Fruit fly (Drosophila melanogaster) whole organism, embryonic: ENCODE results near the gene Ppm1.
A peak's percentile ranks its signal among the peaks of the same experiment; 100 is the strongest.

ENCODE experiments used
- CG11093 ChIP-seq: fragments of 200-800 bp; sonication (Bioruptor generic); IDR thresholded peaks from 3 replicates; pipeline ENCODE4 v1.3.6; 2022; ENCODE audit warnings: missing biosample characterization, missing genetic modification characterization
- CG12942 ChIP-seq: fragments of 200-800 bp; sonication (Bioruptor generic); optimal IDR thresholded peaks from 3 replicates; lab custom pipeline; 2016; ENCODE audit warnings: missing biosample characterization, missing genetic modification characterization
- CG13123 ChIP-seq: fragments of 200-800 bp; sonication (Bioruptor generic); optimal IDR thresholded peaks from 2 replicates; lab custom pipeline; 2016; ENCODE audit warnings: missing biosample characterization, missing genetic modification characterization
- CG13287 ChIP-seq: fragments of 200-800 bp; sonication (Bioruptor generic); IDR thresholded peaks from 2 replicates; pipeline ENCODE4 v1.3.6; 2022; ENCODE audit warnings: missing biosample characterization, missing genetic modification characterization; ENCODE audit not compliant: partially characterized antibody
- CG14014 ChIP-seq: fragments of 200-800 bp; sonication (Bioruptor generic); IDR thresholded peaks from 2 replicates; pipeline ENCODE4 v1.3.6; 2022; ENCODE audit warnings: missing biosample characterization, missing genetic modification characterization
- CG17802 ChIP-seq: fragments of 200-800 bp; sonication (Bioruptor generic); optimal IDR thresholded peaks from 2 replicates; lab custom pipeline; 2018; ENCODE audit warnings: missing biosample characterization, mild to moderate bottlenecking, missing genetic modification characterization, moderate library complexity
- CG18599 ChIP-seq: fragments of 200-800 bp; sonication (Bioruptor generic); optimal IDR thresholded peaks from 3 replicates; lab custom pipeline; 2017; ENCODE audit warnings: missing biosample characterization, missing genetic modification characterization, mild to moderate bottlenecking, moderate library complexity, missing genetic modification reagents
- CG42726 ChIP-seq: fragments of 200-800 bp; sonication (Bioruptor generic); IDR thresholded peaks from 2 replicates; pipeline ENCODE4 v1.3.6; 2022; ENCODE audit warnings: missing biosample characterization, missing genetic modification characterization; ENCODE audit not compliant: partially characterized antibody
- CG4328 ChIP-seq: fragments of 200-800 bp; sonication (Bioruptor generic); optimal IDR thresholded peaks from 3 replicates; lab custom pipeline; 2017; ENCODE audit warnings: missing biosample characterization, missing genetic modification reagents, missing genetic modification characterization
- CG4854 ChIP-seq: fragments of 200-800 bp; sonication (Bioruptor generic); optimal IDR thresholded peaks from 2 replicates; lab custom pipeline; 2016; ENCODE audit warnings: missing biosample characterization, missing genetic modification characterization, inconsistent platforms
- CG6272 ChIP-seq: fragments of 200-800 bp; sonication (Bioruptor generic); IDR thresholded peaks from 2 replicates; pipeline ENCODE4 v1.3.6; 2022; ENCODE audit warnings: missing biosample characterization, missing genetic modification characterization
- CG6854 ChIP-seq: fragments of 200-800 bp; sonication (Bioruptor generic); optimal IDR thresholded peaks from 3 replicates; lab custom pipeline; 2017; ENCODE audit warnings: missing biosample characterization, mild to moderate bottlenecking, missing genetic modification characterization
- CG7839 ChIP-seq: fragments of 200-800 bp; sonication (Bioruptor generic); optimal IDR thresholded peaks from 3 replicates; lab custom pipeline; 2018; ENCODE audit warnings: missing biosample characterization, mild to moderate bottlenecking, missing genetic modification characterization, moderate library complexity
- CG7963 ChIP-seq: fragments of 200-800 bp; sonication (Bioruptor generic); IDR thresholded peaks from 3 replicates; pipeline ENCODE4 v1.3.6; 2022; ENCODE audit warnings: missing biosample characterization, missing genetic modification characterization; ENCODE audit not compliant: partially characterized antibody
- CG8924 ChIP-seq: fragments of 200-800 bp; optimal IDR thresholded peaks from 3 replicates; lab custom pipeline; 2019; ENCODE audit warnings: missing biosample characterization, mild to moderate bottlenecking, missing genetic modification characterization, moderate library complexity
- CG9876 ChIP-seq: fragments of 200-800 bp; sonication (Bioruptor generic); optimal IDR thresholded peaks from 2 replicates; lab custom pipeline; 2016; ENCODE audit warnings: missing biosample characterization, missing genetic modification characterization
- CTCF ChIP-seq: fragments of 200-800 bp; sonication (Bioruptor generic); optimal IDR thresholded peaks from 2 replicates; lab custom pipeline; 2017; ENCODE audit warnings: missing biosample characterization, mild to moderate bottlenecking, missing genetic modification characterization, moderate library complexity
- CkIIα-i1 ChIP-seq: fragments of 200-800 bp; sonication (Bioruptor generic); IDR thresholded peaks from 2 replicates; pipeline ENCODE4 v1.3.6; 2022; ENCODE audit warnings: missing biosample characterization, missing genetic modification characterization
- Dek ChIP-seq: fragments of 200-800 bp; sonication (Bioruptor generic); optimal IDR thresholded peaks from 3 replicates; lab custom pipeline; 2019; ENCODE audit warnings: missing biosample characterization, mild to moderate bottlenecking, missing genetic modification characterization, moderate library complexity
- Drgx ChIP-seq: fragments of 200-800 bp; sonication (Bioruptor generic); IDR thresholded peaks from 2 replicates; pipeline ENCODE4 v1.3.6; 2022; ENCODE audit warnings: missing biosample characterization, missing genetic modification characterization
- Fer3 ChIP-seq: fragments of 200-800 bp; sonication (Bioruptor generic); optimal IDR thresholded peaks from 2 replicates; lab custom pipeline; 2018; ENCODE audit warnings: missing biosample characterization, mild to moderate bottlenecking, missing genetic modification characterization, moderate library complexity
- GATAe ChIP-seq: fragments of 200-800 bp; sonication (Bioruptor generic); conservative IDR thresholded peaks from 2 replicates; pipeline ENCODE4 v1.3.6; 2022; ENCODE audit warnings: missing biosample characterization, missing genetic modification characterization
- HLH4C ChIP-seq: fragments of 200-800 bp; sonication (Bioruptor generic); IDR thresholded peaks from 3 replicates; pipeline ENCODE4 v1.3.6; 2022; ENCODE audit warnings: missing biosample characterization, missing genetic modification characterization; ENCODE audit not compliant: partially characterized antibody
- HmgZ ChIP-seq: fragments of 200-800 bp; sonication (Bioruptor generic); optimal IDR thresholded peaks from 2 replicates; lab custom pipeline; 2018; ENCODE audit warnings: missing biosample characterization, mild to moderate bottlenecking, missing genetic modification characterization
- Lim3 ChIP-seq: fragments of 200-800 bp; sonication (Bioruptor generic); IDR thresholded peaks from 2 replicates; pipeline ENCODE4 v1.3.6; 2022; ENCODE audit warnings: missing biosample characterization, missing genetic modification characterization
- Med ChIP-seq: fragments of 200-800 bp; sonication (Bioruptor generic); peaks from one replicate; lab custom pipeline; 2016; ENCODE audit warnings: missing biosample characterization, missing genetic modification characterization, mild to moderate bottlenecking, inconsistent platforms, moderate library complexity
- Mes4 ChIP-seq: fragments of 200-800 bp; sonication (Bioruptor generic); optimal IDR thresholded peaks from 2 replicates; lab custom pipeline; 2016; ENCODE audit warnings: missing biosample characterization, missing genetic modification characterization
- Oaz ChIP-seq: fragments of 200-800 bp; sonication (Bioruptor generic); IDR thresholded peaks from 2 replicates; pipeline ENCODE4 v1.3.6; 2022; ENCODE audit warnings: missing biosample characterization, missing genetic modification characterization
- Pdp1 ChIP-seq, 2 experiments: fragments of 200-800 bp; sonication (Bioruptor generic); optimal IDR thresholded peaks; 3 replicates each; lab custom pipeline; 2016; ENCODE audit warnings: missing biosample characterization in 2 of 2, missing genetic modification characterization in 2 of 2, mild to moderate bottlenecking in 1 of 2, moderate library complexity in 1 of 2
- Sox100B ChIP-seq: fragments of 200-800 bp; sonication (Bioruptor generic); optimal IDR thresholded peaks from 3 replicates; lab custom pipeline; 2018; ENCODE audit warnings: missing biosample characterization, mild to moderate bottlenecking, missing genetic modification characterization
- Taf1 ChIP-seq: fragments of 200-800 bp; sonication (Bioruptor generic); IDR thresholded peaks from 2 replicates; pipeline ENCODE4 v1.3.6; 2022; ENCODE audit warnings: missing biosample characterization, missing genetic modification characterization
- Usf ChIP-seq: fragments of 200-800 bp; sonication (Bioruptor generic); optimal IDR thresholded peaks from 2 replicates; lab custom pipeline; 2017; ENCODE audit warnings: missing genotype, missing biosample characterization, missing genetic modification characterization
- az2 ChIP-seq: fragments of 200-800 bp; sonication (Bioruptor generic); optimal IDR thresholded peaks from 3 replicates; lab custom pipeline; 2016; ENCODE audit warnings: missing biosample characterization, missing genetic modification characterization
- chinmo ChIP-seq: fragments of 200-800 bp; sonication (Bioruptor generic); IDR thresholded peaks from 4 replicates; pipeline ENCODE4 v1.3.6; 2022; ENCODE audit warnings: missing biosample characterization, missing genetic modification characterization; ENCODE audit not compliant: partially characterized antibody
- corto ChIP-seq: fragments of 200-800 bp; sonication (Bioruptor generic); optimal IDR thresholded peaks from 2 replicates; lab custom pipeline; 2016; ENCODE audit warnings: missing biosample characterization, mild to moderate bottlenecking, missing genetic modification characterization, moderate library complexity
- crc ChIP-seq: fragments of 200-800 bp; sonication (Bioruptor generic); optimal IDR thresholded peaks from 2 replicates; lab custom pipeline; 2016; ENCODE audit warnings: missing biosample characterization, missing genetic modification characterization
- dm ChIP-seq: fragments of 200-800 bp; sonication (Bioruptor generic); optimal IDR thresholded peaks from 3 replicates; lab custom pipeline; 2016; ENCODE audit warnings: missing biosample characterization, missing genetic modification characterization
- en ChIP-seq: fragments of 200-800 bp; sonication (Bioruptor generic); optimal IDR thresholded peaks from 2 replicates; lab custom pipeline; 2016; ENCODE audit warnings: missing biosample characterization, missing genetic modification characterization
- ftz-f1 ChIP-seq: fragments of 200-800 bp; sonication (Bioruptor generic); optimal IDR thresholded peaks from 2 replicates; lab custom pipeline; 2016; ENCODE audit warnings: missing biosample characterization, missing genetic modification characterization
- fu2 ChIP-seq: fragments of 200-800 bp; sonication (Bioruptor generic); optimal IDR thresholded peaks from 2 replicates; lab custom pipeline; 2016; ENCODE audit warnings: missing biosample characterization, missing genetic modification characterization
- gro ChIP-seq: fragments of 200-800 bp; sonication (Bioruptor generic); optimal IDR thresholded peaks from 2 replicates; lab custom pipeline; 2016; ENCODE audit warnings: missing biosample characterization, missing genetic modification characterization
- gsb ChIP-seq: fragments of 200-800 bp; sonication (Bioruptor generic); IDR thresholded peaks from 2 replicates; pipeline ENCODE4 v1.3.6; 2022; ENCODE audit warnings: missing biosample characterization, missing genetic modification characterization
- hbn ChIP-seq: fragments of 200-800 bp; sonication (Bioruptor generic); IDR thresholded peaks from 2 replicates; pipeline ENCODE4 v1.3.6; 2022; ENCODE audit warnings: missing biosample characterization, missing genetic modification characterization; ENCODE audit not compliant: partially characterized antibody
- knrl ChIP-seq: fragments of 200-800 bp; sonication (Bioruptor generic); IDR thresholded peaks from 3 replicates; pipeline ENCODE4 v1.3.6; 2022; ENCODE audit warnings: missing biosample characterization, missing genetic modification characterization; ENCODE audit not compliant: partially characterized antibody
- nmo ChIP-seq: fragments of 200-800 bp; sonication (Bioruptor generic); optimal IDR thresholded peaks from 2 replicates; lab custom pipeline; 2018; ENCODE audit warnings: missing biosample characterization, mild to moderate bottlenecking, missing genetic modification characterization, moderate library complexity
- pita ChIP-seq: fragments of 200-800 bp; sonication (Bioruptor generic); optimal IDR thresholded peaks from 2 replicates; lab custom pipeline; 2017; ENCODE audit warnings: missing biosample characterization, mild to moderate bottlenecking, missing genetic modification characterization
- pum ChIP-seq: fragments of 200-800 bp; sonication (Bioruptor generic); optimal IDR thresholded peaks from 2 replicates; lab custom pipeline; 2016; ENCODE audit warnings: missing biosample characterization, missing genetic modification characterization
- run ChIP-seq: fragments of 200-800 bp; sonication (Bioruptor generic); optimal IDR thresholded peaks from 3 replicates; lab custom pipeline; 2018; ENCODE audit warnings: missing biosample characterization, mild to moderate bottlenecking, missing genetic modification characterization
- stwl ChIP-seq: fragments of 200-800 bp; sonication (Bioruptor generic); optimal IDR thresholded peaks from 3 replicates; lab custom pipeline; 2018; ENCODE audit warnings: missing biosample characterization, mild to moderate bottlenecking, missing genetic modification characterization, moderate library complexity
- tup ChIP-seq: fragments of 200-800 bp; sonication (Bioruptor generic); optimal IDR thresholded peaks from 2 replicates; lab custom pipeline; 2016; ENCODE audit warnings: missing biosample characterization, mild to moderate bottlenecking, missing genetic modification characterization, moderate library complexity

Gene Ppm1

dm6 chr3L:614751-615424 is 33.8 kb downstream of the Ppm1 start (continued):
- TF ChIP-seq en (GFP tag; lab: Kevin White, UChicago) (no peak), CG18599 (GFP tag; lab: Kevin White, UChicago) (peak; percentile 64), Pdp1 (GFP tag; optimal IDR thresholded peaks at IDR 0.05; lab: Kevin White, UChicago) (no peak), CkIIα-i1 (no peak), CG13123 (GFP tag; lab: Kevin White, UChicago) (peak; percentile 9), CG7963 (GFP tag; lab: Robert Waterston, UW) (no peak), Taf1 (GFP tag; lab: Robert Waterston, UW) (no peak), CG4328 (GFP tag; lab: Kevin White, UChicago) (no peak), knrl (GFP tag; lab: Robert Waterston, UW) (no peak), Usf (no peak), CG11093 (no peak), Oaz (0 out of 2 replicates have a peak, but pooled peaks have one; percentile 34), Med (GFP tag; lab: Kevin White, UChicago) (peak; percentile 79), CG8924 (tag; lab: Kevin White, UChicago) (no peak), ftz-f1 (GFP tag; lab: Kevin White, UChicago) (no peak), Sox100B (GFP tag; lab: Kevin White, UChicago) (no peak), Fer3 (tag; lab: Kevin White, UChicago) (no peak), tup (GFP tag; lab: Kevin White, UChicago) (no peak), CG7839 (no peak), HmgZ (peak; percentile 39), pita (no peak), CG17802 (tag; lab: Kevin White, UChicago) (no peak), CG42726 (GFP tag; lab: Robert Waterston, UW) (no peak), CTCF (GFP tag; lab: Kevin White, UChicago) (no peak), run (no peak), az2 (GFP tag; lab: Kevin White, UChicago) (no peak), pum (GFP tag; lab: Kevin White, UChicago) (no peak), gro (GFP tag; lab: Kevin White, UChicago) (no peak), CG9876 (GFP tag; lab: Kevin White, UChicago) (no peak), chinmo (GFP tag; lab: Robert Waterston, UW) (peak; percentile 89), corto (no peak), dm (GFP tag; lab: Kevin White, UChicago) (no peak), fu2 (GFP tag; lab: Kevin White, UChicago) (no peak), CG12942 (GFP tag; lab: Kevin White, UChicago) (no peak), stwl (no peak), CG6854 (GFP tag; lab: Kevin White, UChicago) (peak; percentile 18), crc (GFP tag; lab: Kevin White, UChicago) (no peak), Lim3 (GFP tag; lab: Robert Waterston, UW) (no peak), Drgx (GFP tag; lab: Robert Waterston, UW) (0 out of 2 replicates have a peak, but pooled peaks have one; percentile 15), Mes4 (GFP tag; lab: Kevin White, UChicago) (no peak), GATAe (GFP tag; lab: Robert Waterston, UW) (no peak), CG6272 (no peak), gsb (no peak), Dek (no peak), hbn (GFP tag; lab: Robert Waterston, UW) (no peak), CG14014 (GFP tag; lab: Robert Waterston, UW) (peak; percentile 24; the same call in 1 of the 2 replicates), HLH4C (GFP tag; lab: Robert Waterston, UW) (no peak), CG13287 (no peak), CG4854 (GFP tag; lab: Kevin White, UChicago) (no peak), nmo (no peak)
